Worm (Caenorhabditis elegans): Measurements from ENCODE around the gene Y66D12A.21.

ce11 chrIII:11510826-11511225, 5.7 kb upstream of the Y66D12A.21 start:
- TF ChIP-seq W03F9.2 (tag; optimal IDR thresholded peaks at IDR 0.05) (no peak), him-1 (tag; optimal IDR thresholded peaks at IDR 0.05) (no peak), dao-5 (tag; optimal IDR thresholded peaks at IDR 0.05) (no peak)

Data from whole organism, L4/young adult.